Comparison of ENCODE assay signal across 6 worm cellular contexts in the genomic region with DNA sequence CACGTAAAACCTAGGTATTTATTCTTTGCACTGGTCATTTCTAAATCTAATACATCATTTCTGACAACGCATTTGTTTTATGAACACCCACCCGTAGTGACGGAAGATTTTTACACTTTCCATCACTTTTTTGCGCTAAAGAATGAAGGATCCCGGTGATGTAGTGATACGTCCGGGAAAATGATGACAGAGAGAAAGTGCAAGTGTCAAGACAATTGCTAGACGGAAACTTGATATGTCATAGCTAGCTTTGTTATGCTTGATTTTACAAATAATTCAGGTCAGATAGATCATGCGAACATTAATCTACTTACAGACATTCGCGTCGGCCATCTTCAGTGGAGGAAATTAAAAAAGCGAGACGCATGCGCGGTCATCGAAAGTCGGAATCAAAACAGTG.
A peak's percentile ranks its signal among the peaks of the same experiment; 100 is the strongest.
TF ChIP-seq lines count a peak whose summit lies in the region.

No protein-coding gene starts in this region.

TF ChIP-seq in whole organism, L1 larva, 84 proteins besides CTCF, POLR2A, EP300 and RAD21:
- peak; percentile 51 for TF ChIP-seq blmp-1 (tag; optimal IDR thresholded peaks at IDR 0.05; lab: Kevin White, UChicago)
- no peak for TF ChIP-seq nhr-20 (tag; optimal IDR thresholded peaks at IDR 0.05; lab: Kevin White, UChicago)
- peak; percentile 27 for TF ChIP-seq lin-14 (GFP tag; optimal IDR thresholded peaks at IDR 0.05; lab: Kevin White, UChicago)
- no peak for TF ChIP-seq elt-3 (tag; optimal IDR thresholded peaks at IDR 0.05; lab: Kevin White, UChicago)
- TF ChIP-seq lin-15B (tag; optimal IDR thresholded peaks at IDR 0.05; lab: Kevin White, UChicago): no peak

TF ChIP-seq in whole organism, L2 larva, 48 proteins besides CTCF, POLR2A, EP300 and RAD21:
- peak; percentile 10 for TF ChIP-seq F13H6.1 (tag; optimal IDR thresholded peaks at IDR 0.05; lab: Kevin White, UChicago)
- TF ChIP-seq ama-1 (optimal IDR thresholded peaks at IDR 0.05; lab: Kevin White, UChicago): peak; percentile 9
- TF ChIP-seq nhr-21 (tag; optimal IDR thresholded peaks at IDR 0.05; lab: Kevin White, UChicago): peak; percentile 35
- no peak for TF ChIP-seq nhr-77 (tag; optimal IDR thresholded peaks at IDR 0.05; lab: Kevin White, UChicago)
- no peak for TF ChIP-seq elt-3 (tag; optimal IDR thresholded peaks at IDR 0.05; lab: Kevin White, UChicago)

TF ChIP-seq in whole organism, L3 larva, 47 proteins besides CTCF, POLR2A, EP300 and RAD21:
- TF ChIP-seq elt-3 (tag; optimal IDR thresholded peaks at IDR 0.05; lab: Kevin White, UChicago) (peak in 1 of 3 experiments; percentile 19), nhr-25 (tag; optimal IDR thresholded peaks at IDR 0.05; lab: Kevin White, UChicago) (no peak), lin-15B (tag; optimal IDR thresholded peaks at IDR 0.05; lab: Kevin White, UChicago) (no peak), ztf-11 (tag; optimal IDR thresholded peaks at IDR 0.05; lab: Kevin White, UChicago) (no peak), nhr-23 (tag; optimal IDR thresholded peaks at IDR 0.05; lab: Kevin White, UChicago) (peak; percentile 4)

TF ChIP-seq in whole organism, L4 larva, 104 proteins besides CTCF, POLR2A, EP300 and RAD21 (continues in another document):
- TF ChIP-seq hlh-30 (tag; optimal IDR thresholded peaks at IDR 0.05; lab: Kevin White, UChicago; ENCODE audit: insufficient read depth) (peak; percentile 5), set-16 (GFP tag; IDR thresholded peaks at IDR 0.05; lab: Robert Waterston, UW) (no peak), hlh-11 (tag; optimal IDR thresholded peaks at IDR 0.05; lab: Kevin White, UChicago) (peak; percentile 31), daf-16 (GFP tag; optimal IDR thresholded peaks at IDR 0.05; lab: Kevin White, UChicago) (no peak), daf-16 (tag; optimal IDR thresholded peaks at IDR 0.05; lab: Kevin White, UChicago) (no peak), spr-1 (tag; optimal IDR thresholded peaks at IDR 0.05; lab: Kevin White, UChicago) (no peak), aha-1 (tag; lab: Kevin White, UChicago) (peak; percentile 57), ces-1 (GFP tag; optimal IDR thresholded peaks at IDR 0.05; lab: Kevin White, UChicago) (no peak), daf-19 (GFP tag; conservative IDR thresholded peaks at IDR 0.05; lab: Robert Waterston, UW) (no peak), dmd-6 (GFP tag; IDR thresholded peaks at IDR 0.05; lab: Robert Waterston, UW) (no peak), nhr-102 (tag; optimal IDR thresholded peaks at IDR 0.05; lab: Kevin White, UChicago) (no peak), nhr-42 (GFP tag; IDR thresholded peaks at IDR 0.05; lab: Robert Waterston, UW) (no peak), pha-4 (GFP tag; IDR thresholded peaks at IDR 0.05; lab: Robert Waterston, UW) (no peak), pha-4 (tag; optimal IDR thresholded peaks at IDR 0.05; lab: Kevin White, UChicago) (no peak), F10B5.3 (tag; optimal IDR thresholded peaks at IDR 0.05; lab: Kevin White, UChicago) (no peak), nhr-25 (tag; optimal IDR thresholded peaks at IDR 0.05; lab: Kevin White, UChicago; ENCODE audit: borderline replicate concordance, insufficient read depth) (no peak), nhr-28 (tag; optimal IDR thresholded peaks at IDR 0.05; lab: Kevin White, UChicago) (peak; percentile 15), Y105C5A.15 (GFP tag; IDR thresholded peaks at IDR 0.05; lab: Robert Waterston, UW) (no peak), spr-3 (GFP tag; optimal IDR thresholded peaks at IDR 0.05; lab: Kevin White, UChicago) (no peak), snpc-4 (tag; optimal IDR thresholded peaks at IDR 0.05; lab: Kevin White, UChicago) (no peak), lin-38 (GFP tag; IDR thresholded peaks at IDR 0.05; lab: Robert Waterston, UW) (no peak), madf-9 (GFP tag; conservative IDR thresholded peaks at IDR 0.05; lab: Robert Waterston, UW) (no peak), Y75B8A.6 (GFP tag; IDR thresholded peaks at IDR 0.05; lab: Robert Waterston, UW) (no peak), R02D3.7 (tag; optimal IDR thresholded peaks at IDR 0.05; lab: Kevin White, UChicago) (no peak)

TF ChIP-seq in whole organism, late embryonic, 69 proteins besides CTCF, POLR2A, EP300 and RAD21:
- TF ChIP-seq unc-55 (GFP tag; optimal IDR thresholded peaks at IDR 0.05; lab: Kevin White, UChicago) (peak; percentile 59), ceh-14 (tag; optimal IDR thresholded peaks at IDR 0.05; lab: Kevin White, UChicago) (no peak)

TF ChIP-seq in whole organism, mixed stage, embryonic, 35 proteins besides CTCF, POLR2A, EP300 and RAD21:
- TF ChIP-seq hlh-1 (tag; optimal IDR thresholded peaks at IDR 0.05; lab: Kevin White, UChicago) (peak; percentile 74), bed-3 (GFP tag; optimal IDR thresholded peaks at IDR 0.05; lab: Kevin White, UChicago) (no peak), sem-2 (GFP tag; optimal IDR thresholded peaks at IDR 0.05; lab: Kevin White, UChicago) (no peak), unc-62 (GFP tag; optimal IDR thresholded peaks at IDR 0.05; lab: Kevin White, UChicago) (peak; percentile 81), nhr-12 (tag; optimal IDR thresholded peaks at IDR 0.05; lab: Kevin White, UChicago) (no peak), ceh-83 (GFP tag; optimal IDR thresholded peaks at IDR 0.05; lab: Kevin White, UChicago) (no peak), nhr-237 (tag; optimal IDR thresholded peaks at IDR 0.05; lab: Kevin White, UChicago) (no peak)

Comparison
In these comparisons a context has a peak if more than half of its experiments do, and no peak if none do; other contexts are left out.
1. Of the 29 proteins assayed by ChIP-seq in both whole organism, L4 larva and whole organism, L1 larva: peak only in whole organism, L4 larva: aha-1 and nhr-28; only in whole organism, L1 larva: none; in both: none; in neither: 26; mixed calls (peak in some experiments, not most) for 1.